Worm (Caenorhabditis elegans): ENCODE data around the gene rsa-2.
A peak's percentile ranks its signal among the peaks of the same experiment; 100 is the strongest.

Gene rsa-2

ce11 chrIII:11090112-11090648 is 26.9 kb downstream of the rsa-2 start (continued):
- no peak for TF ChIP-seq sem-4 (tag; optimal IDR thresholded peaks at IDR 0.05)
- TF ChIP-seq skn-1 (tag; optimal IDR thresholded peaks at IDR 0.05) = no peak
- no peak for TF ChIP-seq mdl-1 (tag; optimal IDR thresholded peaks at IDR 0.05)
- no peak for TF ChIP-seq peb-1 (tag; optimal IDR thresholded peaks at IDR 0.05)
- TF ChIP-seq ZK546.5 (tag; optimal IDR thresholded peaks at IDR 0.05) = no peak
- no peak for TF ChIP-seq elt-1 (tag; optimal IDR thresholded peaks at IDR 0.05)
- TF ChIP-seq C34F6.9 (tag; optimal IDR thresholded peaks at IDR 0.05) = no peak
- TF ChIP-seq mab-5 (tag; optimal IDR thresholded peaks at IDR 0.05) = no peak
- TF ChIP-seq elt-3 (tag; optimal IDR thresholded peaks at IDR 0.05) = no peak
- TF ChIP-seq F13H6.1 (tag; optimal IDR thresholded peaks at IDR 0.05) = no peak
- peak; percentile 77 for TF ChIP-seq nhr-21 (tag; optimal IDR thresholded peaks at IDR 0.05)
- no peak for TF ChIP-seq aly-2 (tag; optimal IDR thresholded peaks at IDR 0.05)
- TF ChIP-seq sma-3 (GFP tag; optimal IDR thresholded peaks at IDR 0.05) = peak; percentile 65
- no peak for TF ChIP-seq alr-1 (tag; optimal IDR thresholded peaks at IDR 0.05)
- peak; percentile 24 for TF ChIP-seq egl-27 (tag; optimal IDR thresholded peaks at IDR 0.05)
- no peak for TF ChIP-seq dmd-4 (tag; optimal IDR thresholded peaks at IDR 0.05)
- TF ChIP-seq ztf-11 (tag; optimal IDR thresholded peaks at IDR 0.05) = no peak
- TF ChIP-seq nhr-11 (tag; optimal IDR thresholded peaks at IDR 0.05) = no peak
- peak; percentile 5 for TF ChIP-seq sma-9 (GFP tag; optimal IDR thresholded peaks at IDR 0.05)
- TF ChIP-seq sma-9 (tag; optimal IDR thresholded peaks at IDR 0.05) = no peak
- peak; percentile 2 to 45 for TF ChIP-seq lsy-2 (tag; optimal IDR thresholded peaks at IDR 0.05)
- no peak for TF ChIP-seq ceh-82 (tag; optimal IDR thresholded peaks at IDR 0.05)
- TF ChIP-seq mbf-1 (tag; optimal IDR thresholded peaks at IDR 0.05) = no peak

- TF ChIP-seq lin-13 (GFP tag; optimal IDR thresholded peaks at IDR 0.05) (peak; percentile 43), nhr-21 (tag; optimal IDR thresholded peaks at IDR 0.05) (peak; percentile 7), nhr-25 (tag; optimal IDR thresholded peaks at IDR 0.05) (peak; percentile 9), fos-1 (tag; optimal IDR thresholded peaks at IDR 0.05) (no peak), ceh-16 (tag; optimal IDR thresholded peaks at IDR 0.05) (peak; percentile 13), snpc-4 (tag; optimal IDR thresholded peaks at IDR 0.05) (peak; percentile 93), gmeb-1 (tag; optimal IDR thresholded peaks at IDR 0.05) (no peak), ama-1 (optimal IDR thresholded peaks at IDR 0.05) (peak; percentile 94), sma-9 (GFP tag; optimal IDR thresholded peaks at IDR 0.05) (peak; percentile 33), sma-9 (tag; optimal IDR thresholded peaks at IDR 0.05) (no peak)
These were observed 27.6 kb downstream of the rsa-2 start for ce11 chrIII:11090870-11091386.

- no peak for TF ChIP-seq nhr-21 (tag; optimal IDR thresholded peaks at IDR 0.05)
- peak; percentile 71 for TF ChIP-seq sma-3 (GFP tag; optimal IDR thresholded peaks at IDR 0.05)
- peak in 1 of 2 experiments; percentile 31 for TF ChIP-seq lsy-2 (tag; optimal IDR thresholded peaks at IDR 0.05)
- no peak for TF ChIP-seq ceh-16 (tag; optimal IDR thresholded peaks at IDR 0.05)
- TF ChIP-seq F13H6.1 (tag; optimal IDR thresholded peaks at IDR 0.05) = peak; percentile 9
- TF ChIP-seq sem-4 (tag; optimal IDR thresholded peaks at IDR 0.05) = no peak
- TF ChIP-seq lin-13 (GFP tag; optimal IDR thresholded peaks at IDR 0.05) = no peak
- TF ChIP-seq lin-39 (tag; optimal IDR thresholded peaks at IDR 0.05) = no peak
- TF ChIP-seq ceh-82 (tag; optimal IDR thresholded peaks at IDR 0.05) = no peak
- 0 out of 2 replicates have a peak, but pooled peaks have one; percentile 77 for TF ChIP-seq ztf-1 (GFP tag; conservative IDR thresholded peaks at IDR 0.05)
- TF ChIP-seq lin-11 (tag; optimal IDR thresholded peaks at IDR 0.05) = no peak
- TF ChIP-seq unc-39 (tag; optimal IDR thresholded peaks at IDR 0.05) = no peak
- TF ChIP-seq elt-1 (tag; optimal IDR thresholded peaks at IDR 0.05) = no peak
- no peak for TF ChIP-seq Y55F3AM.14 (GFP tag; optimal IDR thresholded peaks at IDR 0.05)
- TF ChIP-seq C34F6.9 (tag; optimal IDR thresholded peaks at IDR 0.05) = no peak
- TF ChIP-seq skn-1 (tag; optimal IDR thresholded peaks at IDR 0.05) = no peak
- no peak for TF ChIP-seq unc-55 (GFP tag; optimal IDR thresholded peaks at IDR 0.05)
These were observed 28.5 kb downstream of the rsa-2 start for ce11 chrIII:11091651-11092278.

ce11 chrIII:11093489-11093888 is 30.2 kb downstream of the rsa-2 start:
- TF ChIP-seq nhr-10 (tag; optimal IDR thresholded peaks at IDR 0.05) = no peak
- TF ChIP-seq ceh-16 (tag; optimal IDR thresholded peaks at IDR 0.05) = no peak
- TF ChIP-seq nhr-6 (tag; optimal IDR thresholded peaks at IDR 0.05) = no peak
- no peak for TF ChIP-seq lsy-2 (tag; optimal IDR thresholded peaks at IDR 0.05)
- peak; percentile 17 for TF ChIP-seq unc-55 (GFP tag; optimal IDR thresholded peaks at IDR 0.05)
